Fruit fly (Drosophila melanogaster): Measurements from ENCODE around the gene CG14322.

The CG14322 gene

DNA sequence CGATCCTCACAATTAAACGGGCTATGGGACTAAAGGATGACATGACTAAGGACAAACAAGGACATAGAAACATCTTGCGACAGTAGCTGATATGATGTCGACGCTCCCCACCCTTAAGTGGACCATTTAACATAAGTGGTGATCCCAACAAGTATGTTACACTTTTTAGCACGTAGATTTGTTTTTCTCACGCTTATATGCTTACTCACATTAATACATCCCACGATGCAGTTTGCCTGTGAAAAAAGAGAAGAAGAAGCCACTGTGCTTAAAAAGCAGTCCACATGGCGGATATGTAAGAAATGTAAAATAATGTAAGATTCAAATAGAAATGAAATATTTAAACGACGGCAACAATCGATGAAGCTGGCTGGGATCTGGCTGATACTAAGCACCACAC lies 32.4 kb upstream of the CG14322 start (continued):
- TF ChIP-seq stc (GFP tag; IDR thresholded peaks at IDR 0.05) (no peak), Ada2b (GFP tag; IDR thresholded peaks at IDR 0.05) (no peak), B-H2 (GFP tag; optimal IDR thresholded peaks at IDR 0.05) (no peak)

DNA sequence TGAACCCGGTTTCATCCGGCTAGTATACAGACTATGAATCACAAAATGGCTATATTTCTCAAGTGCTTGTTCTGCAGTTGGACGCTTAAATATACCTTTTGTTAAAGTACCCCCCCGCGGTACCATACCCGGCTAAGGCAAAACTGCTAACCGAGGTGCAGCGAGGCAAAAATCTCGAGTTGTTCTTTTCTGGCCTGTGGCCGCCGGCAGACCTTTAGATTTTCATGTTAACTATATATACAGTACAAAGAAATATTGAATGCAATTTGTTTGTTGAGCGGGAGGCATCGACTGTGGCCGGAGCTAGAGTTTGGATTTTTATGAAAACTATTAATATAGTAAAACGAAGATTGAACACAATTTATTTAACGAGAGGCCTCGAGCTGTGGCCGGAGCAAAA lies 31.7 kb upstream of the CG14322 start:
- TF ChIP-seq pita (GFP tag; optimal IDR thresholded peaks at IDR 0.05) (no peak), nom (GFP tag; optimal IDR thresholded peaks at IDR 0.05) (peak; percentile 11), Drgx (GFP tag; IDR thresholded peaks at IDR 0.05) (0 out of 2 replicates have a peak, but pooled peaks have one; percentile 10), CG2199 (GFP tag; IDR thresholded peaks at IDR 0.05) (0 out of 3 replicates have a peak, but pooled peaks have one; percentile 58), trh (GFP tag; optimal IDR thresholded peaks at IDR 0.05) (no peak), CG2116 (GFP tag; optimal IDR thresholded peaks at IDR 0.05) (no peak), CG11456 (GFP tag; IDR thresholded peaks at IDR 0.05) (0 out of 3 replicates have a peak, but pooled peaks have one; percentile 9), Bdp1 (GFP tag; optimal IDR thresholded peaks at IDR 0.05) (peak; percentile 34), dmrt11E (tag; optimal IDR thresholded peaks at IDR 0.05) (no peak), CG10147 (GFP tag; optimal IDR thresholded peaks at IDR 0.05) (no peak), Dll (GFP tag; IDR thresholded peaks at IDR 0.05; ENCODE audit: partially characterized antibody) (no peak)

DNA sequence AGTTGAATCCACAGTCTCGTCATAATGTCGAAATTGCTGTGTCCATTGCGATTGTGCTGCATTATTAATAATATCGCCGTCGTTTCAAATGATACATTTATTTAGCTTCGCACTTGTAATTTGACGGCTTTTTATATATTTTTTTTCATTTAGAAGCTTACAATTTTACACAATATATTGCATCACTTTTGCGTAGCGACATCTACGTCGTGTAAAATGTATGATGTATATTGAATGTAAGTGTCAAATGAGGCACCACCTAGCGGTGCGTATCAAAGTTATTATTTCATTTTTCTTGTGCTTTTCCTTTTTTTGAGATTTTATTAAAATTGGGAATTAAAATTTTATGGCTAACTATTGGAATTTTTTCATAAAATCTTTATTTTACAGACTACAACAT lies 30.9 kb upstream of the CG14322 start:
- TF ChIP-seq CG32532 (GFP tag; IDR thresholded peaks at IDR 0.05), result 0 out of 2 replicates have a peak, but pooled peaks have one; percentile 7
- no peak for TF ChIP-seq Dek (tag; optimal IDR thresholded peaks at IDR 0.05)
- TF ChIP-seq Bgb (GFP tag; IDR thresholded peaks at IDR 0.05; ENCODE audit: partially characterized antibody), result peak; percentile 73
- TF ChIP-seq Abd-B (GFP tag; optimal IDR thresholded peaks at IDR 0.05), result peak; percentile 37
- no peak for TF ChIP-seq E2f1 (GFP tag; IDR thresholded peaks at IDR 0.05)
- TF ChIP-seq prd (optimal IDR thresholded peaks at IDR 0.05), result peak in 1 of 2 experiments; percentile 11
- no peak for TF ChIP-seq prd (GFP tag; IDR thresholded peaks at IDR 0.05)
- 0 out of 2 replicates have a peak, but pooled peaks have one; percentile 34 for TF ChIP-seq slbo (GFP tag; IDR thresholded peaks at IDR 0.05)
- peak; percentile 54 for TF ChIP-seq Med (GFP tag)
- TF ChIP-seq sqz (GFP tag; optimal IDR thresholded peaks at IDR 0.05), result peak; percentile 28
- TF ChIP-seq CG6272 (GFP tag; IDR thresholded peaks at IDR 0.05), result 0 out of 2 replicates have a peak, but pooled peaks have one; percentile 45
- TF ChIP-seq gsb-n (tag; optimal IDR thresholded peaks at IDR 0.05), result peak; percentile 6
- no peak for TF ChIP-seq CG2202 (tag; optimal IDR thresholded peaks at IDR 0.05)
- no peak for TF ChIP-seq CG7556 (GFP tag; optimal IDR thresholded peaks at IDR 0.05)
- peak; percentile 62 for TF ChIP-seq CG16813 (GFP tag; IDR thresholded peaks at IDR 0.05; ENCODE audit: partially characterized antibody)
- peak; percentile 54; the same call in 1 of the 3 replicates for TF ChIP-seq Opbp (GFP tag; IDR thresholded peaks at IDR 0.05; ENCODE audit: partially characterized antibody)
- no peak for TF ChIP-seq CG2120 (GFP tag; optimal IDR thresholded peaks at IDR 0.05)
- TF ChIP-seq pnt (GFP tag; optimal IDR thresholded peaks at IDR 0.05), result peak; percentile 14
- TF ChIP-seq Rfx (GFP tag; IDR thresholded peaks at IDR 0.05), result peak; percentile 37; the same call in 1 of the 2 replicates
- no peak for TF ChIP-seq Drgx (GFP tag; IDR thresholded peaks at IDR 0.05)
- peak; percentile 79; the same call in 1 of the 2 replicates for TF ChIP-seq CG42726 (GFP tag; IDR thresholded peaks at IDR 0.05; ENCODE audit: partially characterized antibody)
- peak; percentile 91 for TF ChIP-seq Ets65A (GFP tag)
- TF ChIP-seq Pdp1 (GFP tag; optimal IDR thresholded peaks at IDR 0.05), result peak in 1 of 2 experiments; percentile 74
- TF ChIP-seq sens (GFP tag), result peak; percentile 20
- peak; percentile 81 for TF ChIP-seq Dip2 (GFP tag; IDR thresholded peaks at IDR 0.05)
- TF ChIP-seq amos (GFP tag; IDR thresholded peaks at IDR 0.05; ENCODE audit: partially characterized antibody), result peak; percentile 72
- TF ChIP-seq CTCF (GFP tag; optimal IDR thresholded peaks at IDR 0.05), result peak; percentile 90
- peak; percentile 38 for TF ChIP-seq CG8478 (optimal IDR thresholded peaks at IDR 0.05)
- TF ChIP-seq CG2199 (GFP tag; IDR thresholded peaks at IDR 0.05), result peak; percentile 93
- TF ChIP-seq CG17361 (GFP tag; IDR thresholded peaks at IDR 0.05), result 0 out of 3 replicates have a peak, but pooled peaks have one; percentile 17
- TF ChIP-seq H2.0 (GFP tag; IDR thresholded peaks at IDR 0.05), result no peak
- TF ChIP-seq CG6791 (GFP tag; IDR thresholded peaks at IDR 0.05; ENCODE audit: partially characterized antibody), result peak; percentile 51; the same call in 1 of the 3 replicates
